Worm (Caenorhabditis elegans) whole organism, mixed stage, embryonic: ENCODE measurements around the gene ctsa-3.1.

Experiments
- blmp-1 ChIP-seq: fragments of 150-350 bp; optimal IDR thresholded peaks from 2 replicates; lab custom pipeline; 2014; ENCODE audit warnings: missing biosample characterization, missing genetic modification characterization
- elt-1 ChIP-seq: sonication (generic microtip); optimal IDR thresholded peaks from 2 replicates; lab custom pipeline; 2017; ENCODE audit warnings: missing genetic modification characterization, mild to moderate bottlenecking, missing compliant biosample characterization, antibody characterized with exemption, moderate library complexity, borderline replicate concordance; ENCODE audit not compliant: insufficient read depth
- lsy-2 ChIP-seq: fragments of 150-350 bp; optimal IDR thresholded peaks from 2 replicates; lab custom pipeline; 2014; ENCODE audit warnings: missing biosample characterization, missing genetic modification characterization
- snpc-4 ChIP-seq: fragments of 150-350 bp; optimal IDR thresholded peaks from 2 replicates; lab custom pipeline; 2014; ENCODE audit warnings: missing biosample characterization, missing genetic modification characterization
- sptf-1 ChIP-seq: sonication (generic microtip); optimal IDR thresholded peaks from 2 replicates; lab custom pipeline; 2017; ENCODE audit warnings: mild to moderate bottlenecking, missing genetic modification characterization, moderate library complexity, missing compliant biosample characterization

ce11 chrII:7204951-7205350 lies 27.7 kb upstream of the ctsa-3.1 start, which contains the start of gene srd-58:
- TF ChIP-seq blmp-1 (tag; lab: Kevin White, UChicago) (no peak), elt-1 (tag; lab: Kevin White, UChicago) (no peak), lsy-2 (no peak), sptf-1 (tag; lab: Kevin White, UChicago) (no peak), snpc-4 (tag; lab: Kevin White, UChicago) (no peak)
